Fruit fly (Drosophila melanogaster) whole organism, embryonic: ENCODE results near the gene Ptp4E.
A peak's percentile ranks its signal among the peaks of the same experiment; 100 is the strongest.

Experiments used
- BEAF-32 ChIP-seq: fragments of 200-800 bp; sonication (Bioruptor generic); optimal IDR thresholded peaks from 3 replicates; lab custom pipeline; 2017; ENCODE audit warnings: missing biosample characterization, missing genetic modification characterization, mild to moderate bottlenecking, moderate library complexity, missing genetic modification reagents
- CG11695 ChIP-seq: fragments of 200-800 bp; sonication (Bioruptor generic); IDR thresholded peaks from 3 replicates; pipeline ENCODE4 v1.3.6; 2022; ENCODE audit warnings: missing biosample characterization, missing genetic modification characterization
- CG1233 ChIP-seq: fragments of 200-800 bp; sonication (Bioruptor generic); optimal IDR thresholded peaks from 4 replicates; lab custom pipeline; 2018; ENCODE audit warnings: missing biosample characterization, mild to moderate bottlenecking, missing genetic modification characterization
- CG13624 ChIP-seq: fragments of 200-800 bp; sonication (Bioruptor generic); optimal IDR thresholded peaks from 2 replicates; lab custom pipeline; 2016; ENCODE audit warnings: missing biosample characterization, missing genetic modification characterization
- CG14014 ChIP-seq: fragments of 200-800 bp; sonication (Bioruptor generic); IDR thresholded peaks from 2 replicates; pipeline ENCODE4 v1.3.6; 2022; ENCODE audit warnings: missing biosample characterization, missing genetic modification characterization
- CG14860 ChIP-seq: fragments of 200-800 bp; sonication (Bioruptor generic); IDR thresholded peaks from 3 replicates; pipeline ENCODE4 v1.3.6; 2022; ENCODE audit warnings: missing biosample characterization, missing genetic modification characterization; ENCODE audit not compliant: partially characterized antibody
- CG15073 ChIP-seq: fragments of 200-800 bp; sonication (Bioruptor generic); optimal IDR thresholded peaks from 2 replicates; lab custom pipeline; 2016; ENCODE audit warnings: missing biosample characterization, missing genetic modification characterization
- CG15269 ChIP-seq: fragments of 200-800 bp; sonication (Bioruptor generic); optimal IDR thresholded peaks from 2 replicates; lab custom pipeline; 2018; ENCODE audit warnings: missing biosample characterization, mild to moderate bottlenecking, missing genetic modification characterization, moderate library complexity
- CG18262 ChIP-seq: fragments of 200-800 bp; optimal IDR thresholded peaks from 3 replicates; lab custom pipeline; 2019; ENCODE audit warnings: missing biosample characterization, mild to moderate bottlenecking, missing genetic modification characterization, moderate library complexity
- CG31224 ChIP-seq: fragments of 200-800 bp; sonication (Bioruptor generic); IDR thresholded peaks from 2 replicates; pipeline ENCODE4 v1.3.6; 2022; ENCODE audit warnings: missing biosample characterization, missing genetic modification characterization
- CG31365 ChIP-seq: fragments of 200-800 bp; sonication (Bioruptor generic); optimal IDR thresholded peaks from 2 replicates; lab custom pipeline; 2018; ENCODE audit warnings: missing biosample characterization, mild to moderate bottlenecking, missing genetic modification characterization
- CG34224 ChIP-seq: fragments of 200-800 bp; sonication (Bioruptor generic); IDR thresholded peaks from 3 replicates; pipeline ENCODE4 v1.3.6; 2022; ENCODE audit warnings: missing biosample characterization, missing genetic modification characterization; ENCODE audit not compliant: partially characterized antibody
- CG4730 ChIP-seq: fragments of 200-800 bp; sonication (Bioruptor generic); IDR thresholded peaks from 2 replicates; pipeline ENCODE4 v1.3.6; 2022; ENCODE audit warnings: missing biosample characterization, missing genetic modification characterization
- CG8281 ChIP-seq: fragments of 200-800 bp; sonication (Bioruptor generic); optimal IDR thresholded peaks from 2 replicates; lab custom pipeline; 2018; ENCODE audit warnings: missing biosample characterization, mild to moderate bottlenecking, missing genetic modification characterization, moderate library complexity
- CG8290 ChIP-seq, 3 experiments: fragments of 200-800 bp; sonication (Bioruptor generic); optimal IDR thresholded peaks; 2 replicates each; lab custom pipeline; 2016 to 2019; ENCODE audit warnings: missing biosample characterization in 3 of 3, missing genetic modification characterization in 3 of 3, mild to moderate bottlenecking in 2 of 3, moderate library complexity in 1 of 3
- CrebB ChIP-seq: fragments of 200-800 bp; sonication (Bioruptor generic); optimal IDR thresholded peaks from 3 replicates; lab custom pipeline; 2018; ENCODE audit warnings: missing biosample characterization, mild to moderate bottlenecking, missing genetic modification characterization
- D19A ChIP-seq: fragments of 200-800 bp; optimal IDR thresholded peaks from 3 replicates; lab custom pipeline; 2019; ENCODE audit warnings: missing biosample characterization, mild to moderate bottlenecking, missing genetic modification characterization, moderate library complexity
- Dll ChIP-seq: fragments of 200-800 bp; sonication (Bioruptor generic); IDR thresholded peaks from 4 replicates; pipeline ENCODE4 v1.3.6; 2022; ENCODE audit warnings: missing biosample characterization, missing genetic modification characterization; ENCODE audit not compliant: partially characterized antibody
- Doc3 ChIP-seq: fragments of 200-800 bp; sonication (Bioruptor generic); IDR thresholded peaks from 3 replicates; pipeline ENCODE4 v1.3.6; 2022; ENCODE audit warnings: missing biosample characterization, missing genetic modification characterization; ENCODE audit not compliant: partially characterized antibody
- HLH4C ChIP-seq: fragments of 200-800 bp; sonication (Bioruptor generic); IDR thresholded peaks from 3 replicates; pipeline ENCODE4 v1.3.6; 2022; ENCODE audit warnings: missing biosample characterization, missing genetic modification characterization; ENCODE audit not compliant: partially characterized antibody
- Lhr ChIP-seq: fragments of 200-800 bp; sonication (Bioruptor generic); optimal IDR thresholded peaks from 3 replicates; lab custom pipeline; 2017; ENCODE audit warnings: mild to moderate bottlenecking, missing biosample characterization, missing genetic modification reagents, missing genetic modification characterization
- Ptx1 ChIP-seq: fragments of 200-800 bp; sonication (Bioruptor generic); IDR thresholded peaks from 2 replicates; pipeline ENCODE4 v1.3.6; 2022; ENCODE audit warnings: missing biosample characterization, missing genetic modification characterization
- Rfx ChIP-seq: fragments of 200-800 bp; sonication (Bioruptor generic); IDR thresholded peaks from 2 replicates; pipeline ENCODE4 v1.3.6; 2022; ENCODE audit warnings: missing biosample characterization, missing genetic modification characterization
- Sry-δ ChIP-seq: fragments of 200-800 bp; sonication (Bioruptor generic); optimal IDR thresholded peaks from 2 replicates; lab custom pipeline; 2016; ENCODE audit warnings: missing biosample characterization, missing genetic modification characterization
- Xrp1 ChIP-seq: fragments of 200-800 bp; sonication (Bioruptor generic); IDR thresholded peaks from 2 replicates; pipeline ENCODE4 v1.3.6; 2022; ENCODE audit warnings: missing biosample characterization, missing genetic modification characterization
- al ChIP-seq: fragments of 200-800 bp; sonication (Bioruptor generic); IDR thresholded peaks from 2 replicates; pipeline ENCODE4 v1.3.6; 2022; ENCODE audit warnings: missing biosample characterization, missing genetic modification characterization
- cad ChIP-seq: fragments of >200 bp; optimal IDR thresholded peaks from 2 replicates; lab custom pipeline; 2017; ENCODE audit warnings: missing biosample characterization, missing genetic modification characterization
- chm ChIP-seq: fragments of 200-800 bp; sonication (Bioruptor generic); IDR thresholded peaks from 2 replicates; pipeline ENCODE4 v1.3.6; 2022; ENCODE audit warnings: missing biosample characterization, missing genetic modification characterization
- crol ChIP-seq: fragments of 200-800 bp; sonication (Bioruptor generic); IDR thresholded peaks from 2 replicates; pipeline ENCODE4 v1.3.6; 2022; ENCODE audit warnings: missing biosample characterization, missing genetic modification characterization
- dpn ChIP-seq, 2 experiments: fragments of 200-800 bp; sonication (Bioruptor generic); optimal IDR thresholded peaks; 3 replicates each; lab custom pipeline; 2016; ENCODE audit warnings: missing biosample characterization in 2 of 2, missing genetic modification characterization in 2 of 2
- kah ChIP-seq: fragments of 200-800 bp; sonication (Bioruptor generic); optimal IDR thresholded peaks from 2 replicates; lab custom pipeline; 2018; ENCODE audit warnings: missing biosample characterization, mild to moderate bottlenecking, missing genetic modification characterization
- knrl ChIP-seq: fragments of 200-800 bp; sonication (Bioruptor generic); IDR thresholded peaks from 3 replicates; pipeline ENCODE4 v1.3.6; 2022; ENCODE audit warnings: missing biosample characterization, missing genetic modification characterization; ENCODE audit not compliant: partially characterized antibody
- lab ChIP-seq: fragments of 200-800 bp; sonication (Bioruptor generic); optimal IDR thresholded peaks from 3 replicates; lab custom pipeline; 2017; ENCODE audit warnings: missing biosample characterization, missing genetic modification characterization, mild to moderate bottlenecking, moderate library complexity, missing genetic modification reagents
- lilli ChIP-seq: fragments of 200-800 bp; sonication (Bioruptor generic); optimal IDR thresholded peaks from 3 replicates; lab custom pipeline; 2016; ENCODE audit warnings: missing biosample characterization, missing genetic modification characterization
- mirr ChIP-seq: fragments of 200-800 bp; sonication (Bioruptor generic); optimal IDR thresholded peaks from 3 replicates; lab custom pipeline; 2018; ENCODE audit warnings: missing biosample characterization, mild to moderate bottlenecking, missing genetic modification characterization
- mld ChIP-seq: fragments of 200-800 bp; sonication (Bioruptor generic); IDR thresholded peaks from 3 replicates; pipeline ENCODE4 v1.3.6; 2022; ENCODE audit warnings: missing biosample characterization, missing genetic modification characterization; ENCODE audit not compliant: partially characterized antibody
- odd ChIP-seq: fragments of 200-800 bp; sonication (Bioruptor generic); optimal IDR thresholded peaks from 2 replicates; lab custom pipeline; 2017; ENCODE audit warnings: missing biosample characterization, mild to moderate bottlenecking, missing genetic modification characterization
- p53 ChIP-seq: fragments of 200-800 bp; sonication (Bioruptor generic); optimal IDR thresholded peaks from 2 replicates; lab custom pipeline; 2016; ENCODE audit warnings: missing biosample characterization, missing genetic modification characterization
- pum ChIP-seq: fragments of 200-800 bp; sonication (Bioruptor generic); optimal IDR thresholded peaks from 2 replicates; lab custom pipeline; 2016; ENCODE audit warnings: missing biosample characterization, missing genetic modification characterization
- pzg ChIP-seq: fragments of 200-800 bp; sonication (Bioruptor generic); optimal IDR thresholded peaks from 3 replicates; lab custom pipeline; 2018; ENCODE audit warnings: missing biosample characterization, mild to moderate bottlenecking, missing genetic modification characterization, moderate library complexity
- run ChIP-seq: fragments of 200-800 bp; sonication (Bioruptor generic); optimal IDR thresholded peaks from 3 replicates; lab custom pipeline; 2018; ENCODE audit warnings: missing biosample characterization, mild to moderate bottlenecking, missing genetic modification characterization
- sd ChIP-seq: fragments of 200-800 bp; sonication (Bioruptor generic); optimal IDR thresholded peaks from 3 replicates; lab custom pipeline; 2018; ENCODE audit warnings: missing biosample characterization, mild to moderate bottlenecking, missing genetic modification characterization, moderate library complexity
- sens ChIP-seq: fragments of 200-800 bp; sonication (Bioruptor generic); peaks from one replicate; lab custom pipeline; 2016; ENCODE audit warnings: missing biosample characterization, missing genetic modification characterization
- so ChIP-seq: fragments of 200-800 bp; sonication (Bioruptor generic); IDR thresholded peaks from 3 replicates; pipeline ENCODE4 v1.3.6; 2022; ENCODE audit warnings: missing biosample characterization, missing genetic modification characterization
- tna ChIP-seq: fragments of 200-800 bp; sonication (Bioruptor generic); IDR thresholded peaks from 2 replicates; pipeline ENCODE4 v1.3.6; 2022; ENCODE audit warnings: missing biosample characterization, missing genetic modification characterization; ENCODE audit not compliant: partially characterized antibody
- zfh1 ChIP-seq: fragments of 200-800 bp; sonication (Bioruptor generic); IDR thresholded peaks from 3 replicates; pipeline ENCODE4 v1.3.6; 2022; ENCODE audit warnings: missing biosample characterization, missing genetic modification characterization

Gene Ptp4E

DNA sequence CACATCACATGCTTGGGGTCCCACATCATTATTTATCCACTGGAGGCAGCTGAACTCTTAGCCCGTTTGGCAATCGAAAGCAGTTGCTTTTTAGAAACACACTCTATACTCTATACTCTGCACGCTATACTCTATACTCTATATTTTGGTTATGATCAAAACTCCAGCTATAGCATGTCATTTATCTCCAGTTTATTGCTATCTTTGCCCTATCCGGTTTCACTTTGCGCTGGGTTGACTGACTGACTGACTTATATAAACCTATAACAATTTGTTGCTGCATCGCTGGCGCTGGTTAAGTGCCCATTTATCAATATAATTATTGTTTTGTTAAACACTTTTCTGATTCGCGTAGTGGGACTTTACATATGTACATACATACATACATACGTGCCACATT, 4.6 kb downstream of the Ptp4E start:
- TF ChIP-seq cad (GFP tag; lab: Kevin White, UChicago) (no peak), D19A (tag; lab: Kevin White, UChicago) (peak; percentile 66)

DNA sequence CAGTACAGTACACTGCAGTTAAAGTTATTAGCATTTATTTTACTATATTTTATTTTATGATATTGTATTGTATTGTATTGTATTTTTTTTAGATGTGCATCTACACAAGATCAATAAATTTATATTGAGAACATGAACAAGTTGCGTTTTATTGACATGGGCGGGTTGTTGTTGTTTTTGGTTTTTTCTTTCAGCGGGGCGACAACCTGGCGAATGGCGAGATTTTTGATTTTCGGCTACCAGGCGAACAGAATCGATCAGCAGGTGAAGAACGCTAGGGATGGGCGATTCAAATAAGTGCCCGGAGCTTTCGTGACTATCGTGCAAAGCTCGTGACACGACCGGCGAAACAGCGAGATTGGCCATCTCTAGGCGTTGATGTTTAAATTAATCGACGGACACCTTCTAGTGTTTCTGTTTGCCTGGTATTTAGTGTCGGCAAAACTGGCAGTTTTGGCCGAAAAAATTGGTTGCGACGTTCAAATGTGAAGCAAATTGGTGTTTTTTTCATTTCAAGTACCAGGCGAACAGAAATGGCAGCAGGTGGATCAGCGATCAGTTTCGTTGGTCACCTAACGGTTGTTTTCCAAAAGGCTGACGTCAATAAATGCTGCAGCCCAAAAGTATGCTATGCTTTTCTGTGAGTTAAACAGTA, 17.0 kb downstream of the Ptp4E start:
- TF ChIP-seq zfh1 (GFP tag; lab: Robert Waterston, UW) (peak; percentile 38; the same call in 1 of the 3 replicates), Rfx (GFP tag; lab: Robert Waterston, UW) (0 out of 2 replicates have a peak, but pooled peaks have one; percentile 31), CG11695 (peak; percentile 51; the same call in 1 of the 3 replicates), CG34224 (peak; percentile 96), mld (peak; percentile 97), crol (GFP tag; lab: Robert Waterston, UW) (0 out of 2 replicates have a peak, but pooled peaks have one; percentile 8), run (tag; lab: Kevin White, UChicago) (no peak), Doc3 (GFP tag; lab: Robert Waterston, UW) (peak; percentile 94), dpn (GFP tag; optimal IDR thresholded peaks at IDR 0.05; lab: Kevin White, UChicago) (peak in 1 of 2 experiments; percentile 25), chm (0 out of 2 replicates have a peak, but pooled peaks have one; percentile 33), CG18262 (tag; lab: Kevin White, UChicago) (peak; percentile 22), sens (GFP tag; lab: Kevin White, UChicago) (peak; percentile 92), pzg (GFP tag; lab: Kevin White, UChicago) (peak; percentile 39), CG14014 (GFP tag; lab: Robert Waterston, UW) (peak; percentile 15; the same call in 1 of the 2 replicates), Sry-δ (GFP tag; lab: Kevin White, UChicago) (peak; percentile 91), Ptx1 (GFP tag; lab: Robert Waterston, UW) (peak; percentile 14; the same call in 1 of the 2 replicates), CG8281 (peak; percentile 96), CG15269 (tag; lab: Kevin White, UChicago) (no peak), Xrp1 (GFP tag; lab: Robert Waterston, UW) (peak; percentile 55), so (GFP tag; lab: Robert Waterston, UW) (no peak), CG31224 (GFP tag; lab: Robert Waterston, UW) (peak; percentile 99), sd (no peak), lab (peak; percentile 38), kah (GFP tag; lab: Kevin White, UChicago) (peak; percentile 4), pum (GFP tag; lab: Kevin White, UChicago) (no peak), mirr (peak; percentile 28), HLH4C (GFP tag; lab: Robert Waterston, UW) (peak; percentile 93), tna (GFP tag; lab: Robert Waterston, UW) (peak; percentile 92), BEAF-32 (peak; percentile 87), al (GFP tag; lab: Robert Waterston, UW) (no peak), Dll (peak; percentile 97), lilli (GFP tag; lab: Kevin White, UChicago) (peak; percentile 24), CG4730 (GFP tag; lab: Robert Waterston, UW) (no peak), CG13624 (GFP tag; lab: Kevin White, UChicago) (peak; percentile 27), CG15073 (GFP tag; lab: Kevin White, UChicago) (no peak), CG8290 (GFP tag; optimal IDR thresholded peaks at IDR 0.05; lab: Kevin White, UChicago) (peak; percentile 88), CG8290 (tag; optimal IDR thresholded peaks at IDR 0.05; lab: Kevin White, UChicago) (peak in 1 of 2 experiments; percentile 77), knrl (GFP tag; lab: Robert Waterston, UW) (peak; percentile 93), CrebB (peak; percentile 45), p53 (GFP tag; lab: Kevin White, UChicago) (peak; percentile 2), CG1233 (GFP tag; lab: Kevin White, UChicago) (peak; percentile 23), Lhr (GFP tag; lab: Kevin White, UChicago) (peak; percentile 100), CG31365 (tag; lab: Kevin White, UChicago) (peak; percentile 2), odd (peak; percentile 3), CG14860 (GFP tag; lab: Robert Waterston, UW) (peak; percentile 91)
